Worm (Caenorhabditis elegans) whole organism, late embryonic: ENCODE data around the gene ttc-7.

Source experiments
- ceh-31 ChIP-seq: sonication (generic microtip); optimal IDR thresholded peaks from 2 replicates; lab custom pipeline; 2016; ENCODE audit warnings: missing genetic modification characterization, missing compliant biosample characterization
- elt-2 ChIP-seq: sonication (generic microtip); optimal IDR thresholded peaks from 2 replicates; lab custom pipeline; 2016; ENCODE audit warnings: missing genetic modification reagents, missing genetic modification characterization, missing compliant biosample characterization
- madf-2 ChIP-seq: sonication (generic microtip); optimal IDR thresholded peaks from 2 replicates; lab custom pipeline; 2017; ENCODE audit warnings: missing genetic modification characterization, missing compliant biosample characterization
- nhr-11 ChIP-seq: fragments of 150-350 bp; optimal IDR thresholded peaks from 2 replicates; lab custom pipeline; 2014; ENCODE audit warnings: missing biosample characterization, missing genetic modification characterization
- tbx-7 ChIP-seq: sonication (generic microtip); optimal IDR thresholded peaks from 2 replicates; lab custom pipeline; 2016; ENCODE audit warnings: missing genotype, missing genetic modification characterization, missing compliant biosample characterization
- unc-86 ChIP-seq: sonication (generic microtip); optimal IDR thresholded peaks from 2 replicates; lab custom pipeline; 2016; ENCODE audit warnings: missing genetic modification characterization, missing compliant biosample characterization

ce11 chrIII:1880221-1880620, 20.0 kb downstream of the ttc-7 start:
- no peak for TF ChIP-seq tbx-7 (tag; lab: Kevin White, UChicago)
- no peak for TF ChIP-seq elt-2 (tag; lab: Kevin White, UChicago)
- no peak for TF ChIP-seq ceh-31
- TF ChIP-seq nhr-11 = no peak
- TF ChIP-seq unc-86 (tag; lab: Kevin White, UChicago) = no peak
- no peak for TF ChIP-seq madf-2 (tag; lab: Kevin White, UChicago)
